ENCODE assay signal across 2 fruit fly cellular contexts in genomic region chr3R:14330654-14331053, dm6.
A peak's percentile ranks its signal among the peaks of the same experiment; 100 is the strongest.
TF ChIP-seq lines count a peak whose summit lies in the region.

No protein-coding gene starts in this region.

- TF ChIP-seq CTCF in whole organism, embryonic (GFP tag; optimal IDR thresholded peaks at IDR 0.05; lab: Kevin White, UChicago): no peak

TF ChIP-seq in whole organism, embryonic, 481 proteins besides CTCF, POLR2A, EP300 and RAD21:
- TF ChIP-seq Bgb (GFP tag; IDR thresholded peaks at IDR 0.05; lab: Robert Waterston, UW; ENCODE audit: partially characterized antibody) (no peak), so (GFP tag; IDR thresholded peaks at IDR 0.05; lab: Robert Waterston, UW) (no peak), amos (GFP tag; IDR thresholded peaks at IDR 0.05; lab: Robert Waterston, UW; ENCODE audit: partially characterized antibody) (no peak), oc (tag; optimal IDR thresholded peaks at IDR 0.05; lab: Kevin White, UChicago) (no peak), CG4360 (GFP tag; IDR thresholded peaks at IDR 0.05; lab: Robert Waterston, UW) (peak; percentile 65; the same call in 1 of the 2 replicates), CG9215 (GFP tag; IDR thresholded peaks at IDR 0.05; lab: Robert Waterston, UW) (peak; percentile 27; the same call in 1 of the 2 replicates), stwl (tag; optimal IDR thresholded peaks at IDR 0.05; lab: Kevin White, UChicago) (peak; percentile 28), Dp (GFP tag; optimal IDR thresholded peaks at IDR 0.05; lab: Kevin White, UChicago) (peak; percentile 19), chm (GFP tag; IDR thresholded peaks at IDR 0.05; lab: Robert Waterston, UW) (no peak)

TF ChIP-seq in whole organism, prepupa, 60 proteins besides CTCF, POLR2A, EP300 and RAD21:
- no peak for TF ChIP-seq spab (GFP tag; optimal IDR thresholded peaks at IDR 0.05; lab: Kevin White, UChicago)
- TF ChIP-seq dsx (GFP tag; optimal IDR thresholded peaks at IDR 0.05; lab: Kevin White, UChicago; ENCODE audit: poor library complexity, severe bottlenecking): peak; percentile 67
- TF ChIP-seq CG6163 (GFP tag; IDR thresholded peaks at IDR 0.05; lab: Robert Waterston, UW): 0 out of 3 replicates have a peak, but pooled peaks have one; percentile 12
TF ChIP-seq in whole organism, prepupa: peak in this region for 2.
